Fruit fly (Drosophila melanogaster) whole organism, embryonic: ENCODE results near the gene CG4570.

Source experiments
- BEAF-32 ChIP-seq: fragments of 200-800 bp; sonication (Bioruptor generic); optimal IDR thresholded peaks from 3 replicates; lab custom pipeline; 2017; ENCODE audit warnings: missing biosample characterization, missing genetic modification characterization, mild to moderate bottlenecking, moderate library complexity, missing genetic modification reagents
- CG10543 ChIP-seq: fragments of 200-800 bp; sonication (Bioruptor generic); optimal IDR thresholded peaks from 3 replicates; lab custom pipeline; 2017; ENCODE audit warnings: missing biosample characterization, mild to moderate bottlenecking, missing genetic modification characterization, moderate library complexity
- CG13296 ChIP-seq: fragments of 200-800 bp; sonication (Bioruptor generic); optimal IDR thresholded peaks from 3 replicates; lab custom pipeline; 2018; ENCODE audit warnings: missing biosample characterization, mild to moderate bottlenecking, missing genetic modification characterization
- CG14014 ChIP-seq: fragments of 200-800 bp; sonication (Bioruptor generic); IDR thresholded peaks from 2 replicates; pipeline ENCODE4 v1.3.6; 2022; ENCODE audit warnings: missing biosample characterization, missing genetic modification characterization
- CG17385 ChIP-seq: fragments of 200-800 bp; sonication (Bioruptor generic); optimal IDR thresholded peaks from 3 replicates; lab custom pipeline; 2018; ENCODE audit warnings: missing biosample characterization, mild to moderate bottlenecking, missing genetic modification characterization
- CG2129 ChIP-seq: fragments of 200-800 bp; sonication (Bioruptor generic); IDR thresholded peaks from 2 replicates; pipeline ENCODE4 v1.3.6; 2022; ENCODE audit warnings: missing biosample characterization, missing genetic modification characterization; ENCODE audit not compliant: partially characterized antibody
- CG3065 ChIP-seq: fragments of 200-800 bp; sonication (Bioruptor generic); optimal IDR thresholded peaks from 2 replicates; lab custom pipeline; 2016; ENCODE audit warnings: missing biosample characterization, missing genetic modification characterization
- CG33213 ChIP-seq: fragments of 200-800 bp; sonication (Bioruptor generic); optimal IDR thresholded peaks from 3 replicates; lab custom pipeline; 2016; ENCODE audit warnings: missing biosample characterization, missing genetic modification characterization
- CG4328 ChIP-seq: fragments of 200-800 bp; sonication (Bioruptor generic); optimal IDR thresholded peaks from 3 replicates; lab custom pipeline; 2017; ENCODE audit warnings: missing biosample characterization, missing genetic modification reagents, missing genetic modification characterization
- CG5953 ChIP-seq: fragments of 200-800 bp; sonication (Bioruptor generic); IDR thresholded peaks from 2 replicates; pipeline ENCODE4 v1.3.6; 2022; ENCODE audit warnings: missing biosample characterization, missing genetic modification characterization
- CG6791 ChIP-seq: fragments of 200-800 bp; sonication (Bioruptor generic); IDR thresholded peaks from 3 replicates; pipeline ENCODE4 v1.3.6; 2022; ENCODE audit warnings: missing biosample characterization, missing genetic modification characterization; ENCODE audit not compliant: partially characterized antibody
- CG7963 ChIP-seq: fragments of 200-800 bp; sonication (Bioruptor generic); IDR thresholded peaks from 3 replicates; pipeline ENCODE4 v1.3.6; 2022; ENCODE audit warnings: missing biosample characterization, missing genetic modification characterization; ENCODE audit not compliant: partially characterized antibody
- CG8478 ChIP-seq: fragments of >200 bp; optimal IDR thresholded peaks from 2 replicates; lab custom pipeline; 2018
- CG9797 ChIP-seq: fragments of 200-800 bp; sonication (Bioruptor generic); optimal IDR thresholded peaks from 3 replicates; lab custom pipeline; 2018; ENCODE audit warnings: missing biosample characterization, mild to moderate bottlenecking, missing genetic modification characterization
- CHES-1-like ChIP-seq: fragments of 200-800 bp; sonication (Bioruptor generic); optimal IDR thresholded peaks from 2 replicates; lab custom pipeline; 2016; ENCODE audit warnings: missing biosample characterization, missing genetic modification characterization
- CoRest ChIP-seq: fragments of 200-800 bp; sonication (Bioruptor generic); optimal IDR thresholded peaks from 3 replicates; lab custom pipeline; 2018; ENCODE audit warnings: missing biosample characterization, mild to moderate bottlenecking, missing genetic modification characterization, moderate library complexity
- Dfd ChIP-seq, 2 experiments: fragments of >200 bp; optimal IDR thresholded peaks; 2 replicates each; lab custom pipeline; 2017; ENCODE audit warnings: missing biosample characterization in 2 of 2, missing genetic modification characterization in 2 of 2
- Dip2 ChIP-seq: fragments of 200-800 bp; sonication (Bioruptor generic); IDR thresholded peaks from 2 replicates; pipeline ENCODE4 v1.3.6; 2022; ENCODE audit warnings: missing biosample characterization, missing genetic modification characterization
- Dll ChIP-seq: fragments of 200-800 bp; sonication (Bioruptor generic); IDR thresholded peaks from 4 replicates; pipeline ENCODE4 v1.3.6; 2022; ENCODE audit warnings: missing biosample characterization, missing genetic modification characterization; ENCODE audit not compliant: partially characterized antibody
- HHEX ChIP-seq: fragments of 200-800 bp; sonication (Bioruptor generic); optimal IDR thresholded peaks from 3 replicates; lab custom pipeline; 2017; ENCODE audit warnings: missing biosample characterization, mild to moderate bottlenecking, missing genetic modification characterization, missing genetic modification reagents
- Hmx ChIP-seq: fragments of 200-800 bp; sonication (Bioruptor generic); optimal IDR thresholded peaks from 2 replicates; lab custom pipeline; 2016; ENCODE audit warnings: missing biosample characterization, missing genetic modification characterization
- Hsf ChIP-seq: fragments of 200-800 bp; sonication (Bioruptor generic); optimal IDR thresholded peaks from 3 replicates; lab custom pipeline; 2016; ENCODE audit warnings: missing biosample characterization, missing genetic modification characterization
- Jarid2 ChIP-seq: fragments of 200-800 bp; sonication (Bioruptor generic); optimal IDR thresholded peaks from 3 replicates; lab custom pipeline; 2017; ENCODE audit warnings: mild to moderate bottlenecking, missing biosample characterization, missing genetic modification reagents, missing genetic modification characterization
- MESR4 ChIP-seq: fragments of 200-800 bp; sonication (Bioruptor generic); optimal IDR thresholded peaks from 2 replicates; lab custom pipeline; 2018; ENCODE audit warnings: missing biosample characterization, mild to moderate bottlenecking, missing genetic modification characterization, moderate library complexity
- Meics ChIP-seq: fragments of 200-800 bp; sonication (Bioruptor generic); optimal IDR thresholded peaks from 2 replicates; lab custom pipeline; 2017; ENCODE audit warnings: missing biosample characterization, mild to moderate bottlenecking, missing genetic modification characterization
- Opbp ChIP-seq: fragments of 200-800 bp; sonication (Bioruptor generic); IDR thresholded peaks from 3 replicates; pipeline ENCODE4 v1.3.6; 2022; ENCODE audit warnings: missing biosample characterization, missing genetic modification characterization; ENCODE audit not compliant: partially characterized antibody
- Pdp1 ChIP-seq, 2 experiments: fragments of 200-800 bp; sonication (Bioruptor generic); optimal IDR thresholded peaks; 3 replicates each; lab custom pipeline; 2016; ENCODE audit warnings: missing biosample characterization in 2 of 2, missing genetic modification characterization in 2 of 2, mild to moderate bottlenecking in 1 of 2, moderate library complexity in 1 of 2
- amos ChIP-seq: fragments of 200-800 bp; sonication (Bioruptor generic); IDR thresholded peaks from 2 replicates; pipeline ENCODE4 v1.3.6; 2022; ENCODE audit warnings: missing biosample characterization, missing genetic modification characterization; ENCODE audit not compliant: partially characterized antibody
- ase ChIP-seq: fragments of 200-800 bp; sonication (Bioruptor generic); IDR thresholded peaks from 3 replicates; pipeline ENCODE4 v1.3.6; 2022; ENCODE audit warnings: missing biosample characterization, missing genetic modification characterization
- cad ChIP-seq: fragments of >200 bp; optimal IDR thresholded peaks from 2 replicates; lab custom pipeline; 2017; ENCODE audit warnings: missing biosample characterization, missing genetic modification characterization
- chinmo ChIP-seq: fragments of 200-800 bp; sonication (Bioruptor generic); IDR thresholded peaks from 4 replicates; pipeline ENCODE4 v1.3.6; 2022; ENCODE audit warnings: missing biosample characterization, missing genetic modification characterization; ENCODE audit not compliant: partially characterized antibody
- chn ChIP-seq: fragments of 200-800 bp; sonication (Bioruptor generic); optimal IDR thresholded peaks from 2 replicates; lab custom pipeline; 2016; ENCODE audit warnings: missing biosample characterization, missing genetic modification characterization
- grn ChIP-seq: fragments of 200-800 bp; sonication (Bioruptor generic); optimal IDR thresholded peaks from 3 replicates; lab custom pipeline; 2017; ENCODE audit warnings: missing biosample characterization, missing genetic modification characterization
- gsb ChIP-seq: fragments of 200-800 bp; sonication (Bioruptor generic); IDR thresholded peaks from 2 replicates; pipeline ENCODE4 v1.3.6; 2022; ENCODE audit warnings: missing biosample characterization, missing genetic modification characterization
- hkb ChIP-seq, 2 experiments: fragments of 200-800 bp in 1 of 2; fragments of >200 bp in 1 of 2; sonication (Bioruptor generic) in 1 of 2; IDR thresholded peaks in 1 of 2; optimal IDR thresholded peaks in 1 of 2; 2 replicates each; pipeline versions ENCODE4 v1.3.6 to Lab custom; 2017 to 2022; ENCODE audit warnings: missing biosample characterization in 1 of 2, missing genetic modification characterization in 1 of 2
- inv ChIP-seq: fragments of 200-800 bp; sonication (Bioruptor generic); IDR thresholded peaks from 2 replicates; pipeline ENCODE4 v1.3.6; 2022; ENCODE audit warnings: missing biosample characterization, missing genetic modification characterization; ENCODE audit not compliant: partially characterized antibody
- lmd ChIP-seq: fragments of 200-800 bp; sonication (Bioruptor generic); IDR thresholded peaks from 2 replicates; pipeline ENCODE4 v1.3.6; 2022; ENCODE audit warnings: missing biosample characterization, missing genetic modification characterization
- mirr ChIP-seq: fragments of 200-800 bp; sonication (Bioruptor generic); optimal IDR thresholded peaks from 3 replicates; lab custom pipeline; 2018; ENCODE audit warnings: missing biosample characterization, mild to moderate bottlenecking, missing genetic modification characterization
- nau ChIP-seq: fragments of 200-800 bp; sonication (Bioruptor generic); optimal IDR thresholded peaks from 3 replicates; lab custom pipeline; 2017; ENCODE audit warnings: missing biosample characterization, mild to moderate bottlenecking, missing genetic modification characterization, missing genetic modification reagents
- nerfin-1 ChIP-seq: fragments of 200-800 bp; sonication (Bioruptor generic); optimal IDR thresholded peaks from 3 replicates; lab custom pipeline; 2019; ENCODE audit warnings: missing biosample characterization, mild to moderate bottlenecking, missing genetic modification characterization, moderate library complexity
- ranshi ChIP-seq: fragments of 200-800 bp; sonication (Bioruptor generic); IDR thresholded peaks from 2 replicates; pipeline ENCODE4 v1.3.6; 2022; ENCODE audit warnings: missing biosample characterization, missing genetic modification characterization
- rib ChIP-seq: fragments of 200-800 bp; sonication (Bioruptor generic); IDR thresholded peaks from 2 replicates; pipeline ENCODE4 v1.3.6; 2022; ENCODE audit warnings: missing biosample characterization, missing genetic modification characterization
- tin ChIP-seq: fragments of 200-800 bp; sonication (Bioruptor generic); optimal IDR thresholded peaks from 3 replicates; lab custom pipeline; 2016; ENCODE audit warnings: missing biosample characterization, missing genetic modification characterization
- twi ChIP-seq: fragments of 200-800 bp; optimal IDR thresholded peaks from 2 replicates; lab custom pipeline; 2019; ENCODE audit warnings: missing biosample characterization, mild to moderate bottlenecking, missing genetic modification characterization, moderate library complexity
- zfh1 ChIP-seq: fragments of 200-800 bp; sonication (Bioruptor generic); IDR thresholded peaks from 3 replicates; pipeline ENCODE4 v1.3.6; 2022; ENCODE audit warnings: missing biosample characterization, missing genetic modification characterization

Gene CG4570

dm6 chr3R:10878628-10879027, 22.0 kb downstream of the CG4570 start:
- TF ChIP-seq nerfin-1 (tag; lab: Kevin White, UChicago) = no peak
- no peak for TF ChIP-seq lmd (GFP tag; lab: Robert Waterston, UW)
- no peak for TF ChIP-seq ase
- no peak for TF ChIP-seq HHEX (GFP tag; lab: Kevin White, UChicago)
- 0 out of 2 replicates have a peak, but pooled peaks have one; percentile 4 for TF ChIP-seq ranshi (GFP tag; lab: Robert Waterston, UW)
- TF ChIP-seq CG8478 (lab: Kevin White, UChicago) = peak; percentile 52
- TF ChIP-seq Dll (GFP tag; lab: Robert Waterston, UW) = no peak
- no peak for TF ChIP-seq Dfd (GFP tag; optimal IDR thresholded peaks at IDR 0.05; lab: Kevin White, UChicago)
- TF ChIP-seq CG13296 = no peak
- no peak for TF ChIP-seq Dip2 (GFP tag; lab: Robert Waterston, UW)
- TF ChIP-seq CG9797 (GFP tag; lab: Kevin White, UChicago) = no peak
- TF ChIP-seq Hmx = no peak
- TF ChIP-seq mirr (GFP tag; lab: Kevin White, UChicago) = no peak
- no peak for TF ChIP-seq Pdp1 (GFP tag; optimal IDR thresholded peaks at IDR 0.05; lab: Kevin White, UChicago)

dm6 chr3R:10879219-10879618, 22.6 kb downstream of the CG4570 start, which contains the start of gene CG14695:
CG14695 (minus strand) TSS chr3R:10879319.
- TF ChIP-seq CG4328 (GFP tag; lab: Kevin White, UChicago) (no peak), hkb (optimal IDR thresholded peaks at IDR 0.05; lab: Kevin White, UChicago) (no peak), hkb (GFP tag; IDR thresholded peaks at IDR 0.05; lab: Robert Waterston, UW) (peak; percentile 15; the same call in 1 of the 2 replicates), zfh1 (0 out of 3 replicates have a peak, but pooled peaks have one; percentile 14), chinmo (0 out of 4 replicates have a peak, but pooled peaks have one; percentile 34)
- TF ChIP-seq, all 482 proteins: peak for 3

- peak; percentile 13 for TF ChIP-seq CG17385
- TF ChIP-seq tin (GFP tag; lab: Kevin White, UChicago) = peak; percentile 5
- peak; percentile 95 for TF ChIP-seq BEAF-32 (GFP tag; lab: Kevin White, UChicago)
- peak; percentile 70 for TF ChIP-seq CG6791 (GFP tag; lab: Robert Waterston, UW)
- TF ChIP-seq MESR4 = peak; percentile 52
- TF ChIP-seq Opbp (GFP tag; lab: Robert Waterston, UW) = peak; percentile 69
- TF ChIP-seq CG7963 (GFP tag; lab: Robert Waterston, UW) = peak; percentile 47; the same call in 2 of the 3 replicates
- peak; percentile 85 for TF ChIP-seq inv
- peak; percentile 38 for TF ChIP-seq Meics (GFP tag; lab: Kevin White, UChicago)
- no peak for TF ChIP-seq cad (GFP tag; lab: Kevin White, UChicago)
- peak; percentile 57 for TF ChIP-seq Hsf (GFP tag; lab: Kevin White, UChicago)
- TF ChIP-seq amos (GFP tag; lab: Robert Waterston, UW) = peak; percentile 82; the same call in 1 of the 2 replicates
- no peak for TF ChIP-seq rib (GFP tag; lab: Robert Waterston, UW)
- TF ChIP-seq CG10543 (GFP tag; lab: Kevin White, UChicago) = peak; percentile 9
- TF ChIP-seq ranshi (GFP tag; lab: Robert Waterston, UW) = no peak
- peak; percentile 62 for TF ChIP-seq CoRest
- TF ChIP-seq gsb (GFP tag; lab: Robert Waterston, UW) = no peak
- TF ChIP-seq grn (GFP tag; lab: Kevin White, UChicago) = no peak
- TF ChIP-seq CG5953 (GFP tag; lab: Robert Waterston, UW) = no peak
- no peak for TF ChIP-seq CG3065
- 0 out of 3 replicates have a peak, but pooled peaks have one; percentile 7 for TF ChIP-seq zfh1
- TF ChIP-seq nau (GFP tag; lab: Kevin White, UChicago) = no peak
- no peak for TF ChIP-seq Jarid2 (GFP tag; lab: Kevin White, UChicago)
- TF ChIP-seq CG14014 = no peak; the same call in 1 of the 2 replicates
- peak; percentile 44 for TF ChIP-seq CHES-1-like (GFP tag; lab: Kevin White, UChicago)
- TF ChIP-seq CG2129 (GFP tag; lab: Robert Waterston, UW) = peak; percentile 90
- TF ChIP-seq CG33213 = peak; percentile 28
- peak; percentile 29 for TF ChIP-seq chn (GFP tag; lab: Kevin White, UChicago)
- peak; percentile 14 for TF ChIP-seq twi (tag; lab: Kevin White, UChicago)
Observed at dm6 chr3R:10881824-10882559, 25.4 kb downstream of the CG4570 start, which contains the start of gene Tpc1. Tpc1 (minus strand) TSS chr3R:10882188.
